Fruit fly (Drosophila melanogaster): ENCODE data around the gene Shab.

DNA sequence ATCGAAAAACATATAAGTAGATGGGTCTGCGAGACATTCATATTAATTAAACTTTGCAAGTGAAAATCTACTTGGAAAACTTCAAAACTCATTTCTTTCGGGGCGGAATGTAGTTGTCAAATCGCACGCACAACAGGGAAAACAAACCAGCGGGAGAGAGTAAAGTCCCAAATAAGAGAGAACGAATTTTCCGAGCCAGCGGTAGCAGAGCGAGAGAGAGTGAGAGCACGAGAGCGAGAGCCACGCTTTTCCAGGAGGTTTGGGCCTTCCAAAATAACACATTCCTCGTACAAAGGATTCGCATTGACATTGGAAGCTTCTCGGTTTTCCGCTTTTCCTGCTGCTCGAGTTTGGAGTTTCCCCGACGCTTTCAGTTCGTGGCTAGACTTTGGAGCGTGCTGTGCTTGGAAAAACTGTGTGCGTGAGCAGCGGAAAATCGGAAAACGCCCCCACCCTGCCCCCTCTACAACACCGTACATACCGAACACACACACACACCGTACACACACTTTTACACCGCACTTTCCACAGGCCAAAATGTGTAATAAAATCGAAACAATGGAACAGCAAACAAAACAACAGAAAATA lies 1.6 kb downstream of the Shab start:
- TF ChIP-seq psq (optimal IDR thresholded peaks at IDR 0.05) (no peak), usp (GFP tag; optimal IDR thresholded peaks at IDR 0.05) (no peak)
